Worm (Caenorhabditis elegans) whole organism, L3 larva: ENCODE results near the gene daf-37.

Source experiments
- R02D3.7 ChIP-seq: fragments of 150-350 bp; optimal IDR thresholded peaks from 2 replicates; lab custom pipeline; 2014; ENCODE audit warnings: missing biosample characterization, missing genetic modification characterization
- ZK546.5 ChIP-seq: sonication (generic microtip); optimal IDR thresholded peaks from 2 replicates; lab custom pipeline; 2017; ENCODE audit warnings: missing biosample characterization, missing genetic modification characterization
- aly-2 ChIP-seq: fragments of 150-350 bp; optimal IDR thresholded peaks from 2 replicates; lab custom pipeline; 2014; ENCODE audit warnings: missing biosample characterization, missing genetic modification characterization
- ama-1 ChIP-seq: fragments of 150-350 bp; optimal IDR thresholded peaks from 2 replicates; lab custom pipeline; 2018
- ceh-28 ChIP-seq: fragments of 150-350 bp; optimal IDR thresholded peaks from 2 replicates; lab custom pipeline; 2014; ENCODE audit warnings: missing biosample characterization, missing genetic modification reagents, missing genetic modification characterization
- ceh-82 ChIP-seq: fragments of 150-350 bp; optimal IDR thresholded peaks from 2 replicates; lab custom pipeline; 2014; ENCODE audit warnings: missing biosample characterization, missing genetic modification characterization
- ceh-9 ChIP-seq: sonication (generic microtip); optimal IDR thresholded peaks from 2 replicates; lab custom pipeline; 2018; ENCODE audit warnings: missing biosample characterization, missing genetic modification characterization
- daf-12 ChIP-seq: fragments of 150-350 bp; optimal IDR thresholded peaks from 2 replicates; lab custom pipeline; 2014; ENCODE audit warnings: missing biosample characterization, missing genetic modification reagents, missing genetic modification characterization
- egl-27 ChIP-seq: sonication (generic microtip); optimal IDR thresholded peaks from 4 replicates; lab custom pipeline; 2017; ENCODE audit warnings: missing biosample characterization, missing genetic modification reagents, missing genetic modification characterization
- elt-1 ChIP-seq: fragments of 150-350 bp; optimal IDR thresholded peaks from 2 replicates; lab custom pipeline; 2014; ENCODE audit warnings: missing biosample characterization, missing genetic modification characterization
- elt-3 ChIP-seq, 3 experiments: fragments of 150-350 bp in 1 of 3; sonication (generic microtip) in 2 of 3; optimal IDR thresholded peaks; 2 replicates in 2 of 3; 4 replicates in 1 of 3; lab custom pipeline; 2014 to 2017; ENCODE audit warnings: missing biosample characterization in 3 of 3, missing genetic modification characterization in 3 of 3
- fkh-10 ChIP-seq: sonication (generic microtip); optimal IDR thresholded peaks from 2 replicates; lab custom pipeline; 2017; ENCODE audit warnings: missing biosample characterization, missing genetic modification reagents, missing genetic modification characterization
- fkh-2 ChIP-seq: fragments of 150-350 bp; optimal IDR thresholded peaks from 2 replicates; lab custom pipeline; 2014; ENCODE audit warnings: missing biosample characterization, missing genetic modification reagents, missing genetic modification characterization
- fos-1 ChIP-seq: fragments of 150-350 bp; optimal IDR thresholded peaks from 2 replicates; lab custom pipeline; 2014; ENCODE audit warnings: missing biosample characterization, missing genetic modification characterization
- hmg-11 ChIP-seq: sonication (generic microtip); optimal IDR thresholded peaks from 2 replicates; lab custom pipeline; 2016; ENCODE audit warnings: missing genetic modification characterization, missing compliant biosample characterization
- jun-1 ChIP-seq: fragments of 150-350 bp; optimal IDR thresholded peaks from 2 replicates; lab custom pipeline; 2014; ENCODE audit warnings: missing biosample characterization, missing genetic modification reagents, missing genetic modification characterization
- lin-15B ChIP-seq: fragments of 150-350 bp; optimal IDR thresholded peaks from 2 replicates; lab custom pipeline; 2014; ENCODE audit warnings: missing biosample characterization, missing genetic modification characterization
- lin-39 ChIP-seq: fragments of 150-350 bp; optimal IDR thresholded peaks from 2 replicates; lab custom pipeline; 2018; ENCODE audit warnings: missing biosample characterization, missing genetic modification reagents, missing genetic modification characterization
- mdl-1 ChIP-seq: fragments of 150-350 bp; optimal IDR thresholded peaks from 2 replicates; lab custom pipeline; 2014; ENCODE audit warnings: missing biosample characterization, missing genetic modification characterization
- mml-1 ChIP-seq: fragments of 150-350 bp; sonication (generic microtip); optimal IDR thresholded peaks from 3 replicates; lab custom pipeline; 2014; ENCODE audit warnings: missing biosample characterization, missing genetic modification characterization
- nhr-23 ChIP-seq: fragments of 150-350 bp; optimal IDR thresholded peaks from 2 replicates; lab custom pipeline; 2014; ENCODE audit warnings: missing biosample characterization, missing genetic modification reagents, missing genetic modification characterization
- nhr-237 ChIP-seq: fragments of 150-350 bp; optimal IDR thresholded peaks from 2 replicates; lab custom pipeline; 2014; ENCODE audit warnings: missing biosample characterization, missing genetic modification characterization
- nhr-25 ChIP-seq: sonication (generic microtip); optimal IDR thresholded peaks from 2 replicates; lab custom pipeline; 2017; ENCODE audit warnings: missing biosample characterization, missing genetic modification characterization
- nhr-28 ChIP-seq: fragments of 150-350 bp; optimal IDR thresholded peaks from 2 replicates; lab custom pipeline; 2014; ENCODE audit warnings: missing biosample characterization, missing genetic modification characterization
- nhr-43 ChIP-seq: sonication (generic microtip); optimal IDR thresholded peaks from 2 replicates; lab custom pipeline; 2016; ENCODE audit warnings: mild to moderate bottlenecking, missing genetic modification characterization, missing compliant biosample characterization; ENCODE audit not compliant: poor library complexity, severe bottlenecking
- nhr-76 ChIP-seq: fragments of 150-350 bp; sonication (generic microtip); optimal IDR thresholded peaks from 5 replicates; lab custom pipeline; 2014; ENCODE audit warnings: missing biosample characterization, missing genetic modification characterization
- pha-4 ChIP-seq: fragments of 150-350 bp; optimal IDR thresholded peaks from 2 replicates; lab custom pipeline; 2014; ENCODE audit warnings: missing biosample characterization, missing genetic modification reagents, missing genetic modification characterization
- pqm-1 ChIP-seq: fragments of 150-350 bp; optimal IDR thresholded peaks from 2 replicates; lab custom pipeline; 2017; ENCODE audit warnings: missing biosample characterization, missing genetic modification characterization, inconsistent platforms
- sea-2 ChIP-seq: fragments of 150-350 bp; sonication (generic microtip); optimal IDR thresholded peaks from 4 replicates; lab custom pipeline; 2014; ENCODE audit warnings: missing biosample characterization, missing genetic modification reagents, missing genetic modification characterization
- skn-1 ChIP-seq: fragments of 150-350 bp; optimal IDR thresholded peaks from 2 replicates; lab custom pipeline; 2014; ENCODE audit warnings: missing biosample characterization, missing genetic modification characterization
- snpc-4 ChIP-seq: fragments of 150-350 bp; optimal IDR thresholded peaks from 2 replicates; lab custom pipeline; 2014; ENCODE audit warnings: missing biosample characterization, missing genetic modification characterization
- unc-39 ChIP-seq: sonication (generic microtip); optimal IDR thresholded peaks from 4 replicates; lab custom pipeline; 2017; ENCODE audit warnings: missing biosample characterization, missing genetic modification characterization
- unc-62 ChIP-seq: fragments of 150-350 bp; sonication (generic microtip); optimal IDR thresholded peaks from 4 replicates; lab custom pipeline; 2014; ENCODE audit warnings: missing biosample characterization, missing genetic modification reagents, missing genetic modification characterization
- ztf-11 ChIP-seq: fragments of 150-350 bp; optimal IDR thresholded peaks from 2 replicates; lab custom pipeline; 2014; ENCODE audit warnings: missing biosample characterization, missing genetic modification characterization
- ztf-4 ChIP-seq: fragments of 150-350 bp; optimal IDR thresholded peaks from 2 replicates; lab custom pipeline; 2014; ENCODE audit warnings: missing biosample characterization, missing genetic modification characterization

The daf-37 gene

DNA sequence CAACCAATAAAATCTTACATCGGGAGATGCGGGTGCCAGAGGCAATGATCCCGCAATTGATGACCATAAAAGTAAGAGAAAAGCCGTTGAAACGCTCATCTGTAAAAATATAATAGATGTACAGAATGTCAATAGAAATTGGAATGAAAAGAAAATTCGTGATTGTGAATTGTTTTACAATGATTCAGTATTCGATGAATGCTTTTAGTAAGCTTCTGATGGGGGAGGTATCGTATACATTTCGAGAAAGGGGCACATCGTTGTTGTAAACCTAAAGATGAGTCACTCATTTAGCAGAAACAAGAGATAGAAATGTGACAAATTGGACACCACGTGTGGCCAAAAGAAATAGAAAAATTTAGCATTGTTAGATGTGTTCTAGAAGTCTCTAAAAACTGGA is 14.5 kb upstream of the daf-37 start, which contains the start of gene C30B5.6:
Gene C30B5.6, minus strand, starts transcription at position 101 of the 400 bp plus-strand sequence.
- no peak for TF ChIP-seq jun-1
- TF ChIP-seq aly-2, result no peak
- no peak for TF ChIP-seq lin-39 (tag; lab: Kevin White, UChicago)
- TF ChIP-seq elt-1, result no peak
- TF ChIP-seq ztf-4 (tag; lab: Kevin White, UChicago), result no peak
- no peak for TF ChIP-seq mdl-1 (tag; lab: Kevin White, UChicago)
- no peak for TF ChIP-seq nhr-43 (tag; lab: Kevin White, UChicago)

DNA sequence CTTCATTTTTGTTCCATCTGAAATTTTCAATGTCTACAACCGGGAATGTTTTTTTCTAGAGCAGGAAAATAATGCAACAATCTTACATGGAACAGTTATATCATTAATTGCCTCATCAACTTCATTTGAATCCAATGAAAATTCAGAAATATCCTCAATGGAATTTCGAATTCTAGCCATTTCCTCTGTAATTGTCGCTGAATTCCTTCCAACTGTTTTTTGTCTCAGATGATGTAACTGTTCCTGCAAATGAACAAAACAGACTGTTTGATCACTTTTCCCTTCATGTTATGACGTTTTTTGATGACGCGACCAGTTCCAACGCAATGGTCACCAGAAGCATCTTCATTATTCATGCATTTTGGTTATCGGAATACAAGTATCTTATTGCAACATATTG is 13.5 kb upstream of the daf-37 start:
- TF ChIP-seq ceh-82 (tag; lab: Kevin White, UChicago) (no peak), fkh-2 (tag; lab: Kevin White, UChicago) (no peak), jun-1 (no peak), ama-1 (lab: Kevin White, UChicago) (no peak)

DNA sequence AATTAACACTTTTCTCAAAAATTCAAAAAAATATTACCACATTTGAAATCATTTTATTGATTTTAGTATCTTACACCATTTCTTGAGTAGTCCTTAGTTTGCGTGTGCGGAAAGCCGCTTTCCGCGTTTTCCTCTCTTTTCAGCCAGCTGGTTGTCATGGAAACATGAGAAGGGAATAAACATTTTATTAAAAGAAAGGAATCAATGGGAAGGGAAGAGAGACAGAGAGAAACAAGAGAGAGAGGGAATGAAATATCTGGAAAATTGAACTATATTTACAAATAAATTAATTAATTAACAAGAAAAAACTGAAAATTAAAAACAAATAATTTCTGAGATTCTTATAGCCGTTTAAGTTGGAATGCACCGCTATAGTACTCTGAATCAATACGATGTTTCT is 11.3 kb upstream of the daf-37 start, which contains the start of gene mks-2:
Gene mks-2, minus strand, starts transcription at position 101 of the 400 bp plus-strand sequence.
- no peak for TF ChIP-seq snpc-4
- no peak for TF ChIP-seq nhr-25 (tag; lab: Kevin White, UChicago)
- TF ChIP-seq ceh-28, result no peak
- no peak for TF ChIP-seq sea-2 (GFP tag; lab: Kevin White, UChicago)
- no peak for TF ChIP-seq R02D3.7 (tag; lab: Kevin White, UChicago)

DNA sequence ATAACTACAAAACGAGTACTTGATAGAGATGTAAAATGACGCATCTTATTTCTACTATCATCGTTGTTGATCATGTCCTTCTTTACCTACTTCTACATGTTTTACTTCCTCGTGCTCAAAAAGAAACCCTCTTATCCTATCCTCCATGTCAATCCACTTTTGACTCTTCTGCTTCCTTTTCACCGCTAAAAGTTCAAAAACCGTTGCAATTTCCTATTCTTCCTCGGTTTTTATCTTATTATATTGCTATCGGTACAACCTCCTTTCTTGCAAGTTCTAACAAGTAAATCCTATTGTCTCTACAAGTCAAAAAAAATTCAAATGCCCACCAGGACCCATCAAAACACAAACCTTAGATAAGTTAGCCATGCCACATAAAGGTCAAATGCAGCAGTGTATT is 764 bp downstream of the daf-37 start:
- TF ChIP-seq nhr-25 (tag; lab: Kevin White, UChicago) (no peak), fkh-10 (GFP tag; lab: Kevin White, UChicago) (peak; percentile 71)
- TF ChIP-seq, all 47 proteins: peak for 1

DNA sequence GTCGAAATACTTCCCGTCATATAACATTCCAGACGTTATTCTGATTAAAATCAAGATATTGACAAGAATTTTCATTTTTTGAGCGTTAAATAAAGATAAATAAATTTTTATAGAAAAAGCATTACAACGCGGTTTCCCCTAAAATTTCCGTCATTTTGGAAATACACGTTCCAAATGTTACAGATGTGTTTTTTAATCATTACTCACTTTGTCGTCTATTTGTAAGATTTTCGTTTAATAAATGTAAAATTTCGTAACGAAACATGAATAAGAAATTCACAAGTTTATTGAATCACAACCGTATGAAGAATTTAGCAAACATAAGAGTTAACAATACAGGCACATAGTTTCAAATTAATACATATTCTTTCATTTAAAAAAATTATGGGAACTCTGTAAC is 5.1 kb downstream of the daf-37 start, which contains the start of gene C30B5.17:
Gene C30B5.17, minus strand, starts transcription at position 101 of the 400 bp plus-strand sequence.
- no peak for TF ChIP-seq nhr-237
- no peak for TF ChIP-seq nhr-23
- TF ChIP-seq nhr-28 (tag; lab: Kevin White, UChicago), result no peak
- no peak for TF ChIP-seq fkh-10 (GFP tag; lab: Kevin White, UChicago)
- TF ChIP-seq fos-1 (tag; lab: Kevin White, UChicago), result no peak
- TF ChIP-seq ceh-9 (tag; lab: Kevin White, UChicago), result no peak
- no peak for TF ChIP-seq mml-1 (tag; lab: Kevin White, UChicago)
- TF ChIP-seq mdl-1 (tag; lab: Kevin White, UChicago), result no peak
- TF ChIP-seq pha-4 (tag; lab: Kevin White, UChicago), result no peak
- no peak for TF ChIP-seq nhr-43 (tag; lab: Kevin White, UChicago)
- no peak for TF ChIP-seq lin-39 (tag; lab: Kevin White, UChicago)
- TF ChIP-seq daf-12 (tag; lab: Kevin White, UChicago), result no peak
- no peak for TF ChIP-seq skn-1 (tag; lab: Kevin White, UChicago)
- no peak for TF ChIP-seq ZK546.5 (tag; lab: Kevin White, UChicago)
- TF ChIP-seq unc-39 (tag; lab: Kevin White, UChicago), result no peak
- no peak for TF ChIP-seq R02D3.7 (tag; lab: Kevin White, UChicago)
- TF ChIP-seq nhr-76 (tag; lab: Kevin White, UChicago), result no peak
- TF ChIP-seq elt-3 (tag; optimal IDR thresholded peaks at IDR 0.05; lab: Kevin White, UChicago), result no peak

DNA sequence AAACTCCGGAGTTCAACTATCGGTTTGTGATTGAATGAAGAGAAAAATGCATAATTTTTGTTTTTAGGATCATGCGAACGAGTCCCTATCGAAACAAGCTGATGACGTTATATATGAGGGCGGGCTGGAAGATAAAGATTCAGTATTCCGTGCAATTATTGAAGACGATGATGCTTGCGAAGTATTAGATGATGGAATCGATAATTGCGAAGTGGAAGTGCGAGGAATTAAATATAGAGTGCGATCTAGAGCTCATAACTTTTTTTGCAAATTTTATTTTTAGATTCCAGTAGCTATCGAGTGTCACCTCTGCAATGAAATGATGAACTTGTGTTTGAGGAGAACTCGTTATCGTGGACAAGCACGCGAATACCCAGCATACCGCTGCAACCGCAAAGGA is 9.0 kb downstream of the daf-37 start:
- no peak for TF ChIP-seq skn-1 (tag; lab: Kevin White, UChicago)
- TF ChIP-seq pqm-1 (tag; lab: Kevin White, UChicago), result no peak
- no peak for TF ChIP-seq ceh-82 (tag; lab: Kevin White, UChicago)

DNA sequence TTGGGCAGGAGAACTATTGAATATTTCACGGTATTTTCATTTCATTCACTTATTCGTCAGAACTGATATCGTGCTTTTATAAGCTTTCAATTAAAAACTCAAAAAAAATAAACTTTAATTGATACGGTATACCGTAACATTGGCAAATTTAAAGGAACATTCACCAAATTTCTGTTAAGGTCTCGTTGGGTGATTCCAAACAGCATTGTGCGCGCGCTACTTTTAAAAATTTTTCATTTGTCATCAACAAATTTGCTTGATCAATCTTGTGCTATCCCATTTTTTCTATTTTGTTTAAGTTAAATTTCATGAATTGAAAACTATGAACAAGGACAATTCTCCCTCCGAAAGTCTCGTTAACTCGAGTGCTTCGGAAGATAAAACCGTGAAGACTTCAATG is 9.5 kb downstream of the daf-37 start, which contains the start of gene szy-4:
Gene szy-4, plus strand, starts transcription at position 229 of the 400 bp plus-strand sequence.
- no peak for TF ChIP-seq jun-1
- TF ChIP-seq sea-2 (GFP tag; lab: Kevin White, UChicago), result no peak
- TF ChIP-seq ceh-82 (tag; lab: Kevin White, UChicago), result no peak
- no peak for TF ChIP-seq ama-1 (lab: Kevin White, UChicago)
- no peak for TF ChIP-seq nhr-25 (tag; lab: Kevin White, UChicago)
- TF ChIP-seq mdl-1 (tag; lab: Kevin White, UChicago), result no peak
- TF ChIP-seq nhr-28 (tag; lab: Kevin White, UChicago), result no peak
- no peak for TF ChIP-seq lin-15B (tag; lab: Kevin White, UChicago)
- TF ChIP-seq unc-39 (tag; lab: Kevin White, UChicago), result no peak
- no peak for TF ChIP-seq unc-62
- TF ChIP-seq elt-3 (tag; optimal IDR thresholded peaks at IDR 0.05; lab: Kevin White, UChicago), result no peak
- TF ChIP-seq fkh-2 (tag; lab: Kevin White, UChicago), result no peak
- no peak for TF ChIP-seq hmg-11 (tag; lab: Kevin White, UChicago)
- no peak for TF ChIP-seq nhr-23
- no peak for TF ChIP-seq ztf-11 (tag; lab: Kevin White, UChicago)
- TF ChIP-seq fkh-10 (GFP tag; lab: Kevin White, UChicago), result no peak
- no peak for TF ChIP-seq ZK546.5 (tag; lab: Kevin White, UChicago)
- TF ChIP-seq lin-39 (tag; lab: Kevin White, UChicago), result no peak
- no peak for TF ChIP-seq egl-27 (tag; lab: Kevin White, UChicago)
